Fruit fly (Drosophila melanogaster) whole organism, wandering third instar larva: ENCODE measurements around the gene hb.

Source experiments
- br ChIP-seq: fragments of 200-800 bp; sonication (Bioruptor generic); optimal IDR thresholded peaks from 2 replicates; lab custom pipeline; 2016; ENCODE audit warnings: missing biosample characterization, missing genetic modification characterization
- lola ChIP-seq: fragments of >200 bp; optimal IDR thresholded peaks from 2 replicates; lab custom pipeline; 2017; ENCODE audit warnings: missing biosample characterization, missing genetic modification characterization

DNA sequence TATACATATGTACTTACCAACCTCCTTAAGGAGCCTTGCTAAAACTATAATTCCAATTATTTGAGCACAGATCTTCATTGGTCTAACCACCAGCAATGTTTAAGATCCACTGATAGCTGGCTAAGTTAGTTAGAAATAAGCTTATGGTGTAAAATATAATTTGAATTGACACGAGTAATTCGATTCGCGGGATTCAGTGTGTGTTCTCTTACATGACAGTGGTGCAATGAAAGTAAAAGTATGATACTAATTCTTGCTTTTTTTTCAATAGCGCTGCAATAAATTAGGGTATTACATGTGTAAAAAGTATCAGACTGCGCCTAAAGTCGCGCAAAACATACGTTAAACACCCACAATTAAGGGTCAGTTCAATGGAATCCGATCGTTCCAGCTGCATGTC lies 17.7 kb downstream of the hb start, which contains the start of gene CG33325:
- TF ChIP-seq br (GFP tag; lab: Kevin White, UChicago) (no peak), lola (GFP tag; lab: Kevin White, UChicago) (no peak)
